Worm (Caenorhabditis elegans) whole organism, late embryonic: ENCODE measurements around the gene R31.2.

Experiments used
- ahr-1 ChIP-seq: sonication (generic microtip); optimal IDR thresholded peaks from 2 replicates; lab custom pipeline; 2016; ENCODE audit warnings: missing genetic modification characterization, missing compliant biosample characterization
- ama-1 ChIP-seq: fragments of 150-350 bp; optimal IDR thresholded peaks from 2 replicates; lab custom pipeline; 2014
- ceh-18 ChIP-seq: sonication (generic microtip); optimal IDR thresholded peaks from 2 replicates; lab custom pipeline; 2016; ENCODE audit warnings: missing genetic modification characterization, missing compliant biosample characterization
- ceh-19 ChIP-seq: fragments of 200-800 bp; sonication (Bioruptor generic); optimal IDR thresholded peaks from 2 replicates; lab custom pipeline; 2018; ENCODE audit warnings: mild to moderate bottlenecking, missing genetic modification characterization, missing compliant biosample characterization
- ceh-24 ChIP-seq: sonication (generic microtip); optimal IDR thresholded peaks from 2 replicates; lab custom pipeline; 2016; ENCODE audit warnings: mild to moderate bottlenecking, missing genetic modification characterization, missing compliant biosample characterization
- ceh-34 ChIP-seq: sonication (generic microtip); optimal IDR thresholded peaks from 2 replicates; lab custom pipeline; 2016; ENCODE audit warnings: mild to moderate bottlenecking, missing genetic modification characterization, missing compliant biosample characterization
- ceh-48 ChIP-seq: sonication (generic microtip); optimal IDR thresholded peaks from 2 replicates; lab custom pipeline; 2016; ENCODE audit warnings: missing genetic modification characterization, inconsistent platforms, missing compliant biosample characterization
- elt-2 ChIP-seq: sonication (generic microtip); optimal IDR thresholded peaks from 2 replicates; lab custom pipeline; 2016; ENCODE audit warnings: missing genetic modification reagents, missing genetic modification characterization, missing compliant biosample characterization
- fax-1 ChIP-seq: sonication (generic microtip); optimal IDR thresholded peaks from 2 replicates; lab custom pipeline; 2016; ENCODE audit warnings: missing genotype, missing genetic modification characterization, missing compliant biosample characterization
- fkh-6 ChIP-seq: sonication (generic microtip); optimal IDR thresholded peaks from 2 replicates; lab custom pipeline; 2016; ENCODE audit warnings: missing genetic modification characterization, missing compliant biosample characterization
- hlh-15 ChIP-seq: sonication (generic microtip); optimal IDR thresholded peaks from 2 replicates; lab custom pipeline; 2016; ENCODE audit warnings: missing genetic modification characterization, missing compliant biosample characterization
- pag-3 ChIP-seq: sonication (generic microtip); optimal IDR thresholded peaks from 2 replicates; lab custom pipeline; 2016; ENCODE audit warnings: missing compliant biosample characterization, missing genetic modification characterization, borderline replicate concordance
- pat-9 ChIP-seq: fragments of 200-800 bp; sonication (Bioruptor generic); optimal IDR thresholded peaks from 2 replicates; lab custom pipeline; 2018; ENCODE audit warnings: mild to moderate bottlenecking, missing genetic modification characterization, moderate library complexity, missing compliant biosample characterization
- pax-1 ChIP-seq: fragments of 150-350 bp; optimal IDR thresholded peaks from 2 replicates; lab custom pipeline; 2014; ENCODE audit warnings: missing biosample characterization, missing genetic modification characterization
- pha-4 ChIP-seq: fragments of 150-350 bp; optimal IDR thresholded peaks from 2 replicates; lab custom pipeline; 2018; ENCODE audit warnings: missing biosample characterization, missing genetic modification reagents, missing genetic modification characterization
- pqm-1 ChIP-seq: sonication (generic microtip); optimal IDR thresholded peaks from 2 replicates; lab custom pipeline; 2016; ENCODE audit warnings: missing genetic modification characterization, missing compliant biosample characterization
- pros-1 ChIP-seq: fragments of 150-350 bp; optimal IDR thresholded peaks from 2 replicates; lab custom pipeline; 2014; ENCODE audit warnings: missing biosample characterization, missing genetic modification reagents, missing genetic modification characterization
- sox-4 ChIP-seq: sonication (generic microtip); optimal IDR thresholded peaks from 2 replicates; lab custom pipeline; 2017; ENCODE audit warnings: mild to moderate bottlenecking, missing genetic modification characterization, inconsistent platforms, missing compliant biosample characterization
- tbx-2 ChIP-seq: sonication (generic microtip); optimal IDR thresholded peaks from 2 replicates; lab custom pipeline; 2016; ENCODE audit warnings: missing genetic modification characterization, missing compliant biosample characterization
- unc-42 ChIP-seq: sonication (generic microtip); optimal IDR thresholded peaks from 2 replicates; lab custom pipeline; 2016; ENCODE audit warnings: missing genotype, missing genetic modification characterization, missing compliant biosample characterization
- unc-55 ChIP-seq: sonication (generic microtip); optimal IDR thresholded peaks from 2 replicates; lab custom pipeline; 2017; ENCODE audit warnings: missing biosample characterization, missing genetic modification reagents, missing genetic modification characterization
- ztf-16 ChIP-seq: sonication (generic microtip); optimal IDR thresholded peaks from 2 replicates; lab custom pipeline; 2017; ENCODE audit warnings: missing genetic modification characterization, missing compliant biosample characterization

Gene R31.2

DNA sequence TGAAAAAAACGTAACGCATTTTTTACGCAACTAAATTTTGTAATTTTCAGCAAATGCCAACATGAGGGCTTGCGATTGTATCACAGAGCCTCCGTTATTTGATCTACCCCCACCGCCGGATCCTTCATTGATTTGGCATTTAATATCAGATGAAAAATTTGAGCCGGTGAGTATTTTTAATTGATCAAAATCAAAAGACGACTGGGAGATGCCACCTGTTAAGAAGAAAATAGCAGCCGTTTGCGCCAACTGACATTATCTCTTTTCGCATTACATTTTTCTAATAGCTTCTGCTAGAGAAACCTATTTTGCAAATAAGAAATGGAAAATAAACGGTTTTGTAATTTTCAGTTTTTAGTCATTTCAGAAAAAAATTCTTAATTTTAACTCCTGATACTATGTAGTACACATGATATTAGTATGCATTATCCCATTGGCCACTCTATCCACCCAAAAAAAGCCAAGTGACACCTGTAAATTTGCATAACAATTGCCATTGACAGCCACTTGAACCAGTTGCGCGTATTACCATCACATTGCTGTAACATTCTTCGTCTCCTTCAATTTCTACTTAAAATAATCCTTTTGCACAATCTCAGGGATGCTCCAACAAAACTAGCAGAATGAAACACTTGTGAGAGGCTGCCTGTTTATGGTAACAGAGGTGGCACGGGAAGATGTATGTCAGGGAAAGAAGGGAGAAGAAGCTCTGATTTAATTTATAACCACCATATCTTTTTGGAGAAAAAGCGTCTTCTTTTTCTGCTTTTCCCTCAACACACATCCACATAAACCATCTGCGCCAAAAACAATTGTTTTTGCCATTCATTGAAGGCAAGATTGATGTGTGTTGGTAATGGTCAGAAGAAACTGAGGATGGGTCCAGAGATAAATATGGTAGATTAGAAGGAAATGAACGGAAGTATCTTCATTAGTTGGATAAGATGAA, 41.2 kb downstream of the R31.2 start, which contains the start of gene F58H1.5:
Gene F58H1.5 (plus strand): TSS at position 51 of the 949 bp plus-strand sequence.
- TF ChIP-seq unc-42 (tag; lab: Kevin White, UChicago), result peak; percentile 87
- TF ChIP-seq ceh-48 (tag; lab: Kevin White, UChicago), result no peak

DNA sequence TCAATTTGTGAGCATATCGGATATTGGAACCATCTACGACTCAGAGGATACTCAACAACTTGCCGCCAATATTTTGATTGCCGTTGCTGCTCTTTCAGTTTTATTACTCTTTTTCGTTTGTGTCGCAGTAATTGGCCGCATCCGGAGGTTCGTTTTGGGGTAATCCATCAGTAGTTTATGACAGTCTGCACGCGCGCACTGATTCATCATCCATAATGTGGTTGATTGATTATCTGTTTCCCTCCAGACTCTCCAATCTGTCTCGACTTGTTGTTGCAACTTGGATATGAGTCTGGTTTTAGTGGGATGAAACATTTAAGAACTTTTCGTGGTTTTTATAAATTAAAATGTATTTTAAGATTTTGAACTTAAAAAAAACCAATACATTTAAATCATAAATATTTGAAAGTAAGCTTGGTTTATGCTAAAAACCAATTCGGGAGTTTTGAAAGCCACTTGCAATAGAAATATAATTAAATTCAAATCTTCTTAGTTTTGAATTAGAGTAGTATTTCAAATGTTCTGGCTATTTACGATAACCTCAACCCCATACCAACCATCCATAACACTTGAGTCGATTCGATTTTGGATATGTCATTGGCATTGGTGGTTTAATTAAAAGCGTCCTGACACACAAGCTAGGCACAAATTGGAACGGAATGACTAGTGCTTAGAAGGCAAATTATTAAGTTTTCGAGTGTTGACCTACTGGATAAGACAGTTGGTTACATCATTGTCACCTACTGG, 42.9 kb downstream of the R31.2 start:
- no peak for TF ChIP-seq sox-4 (tag; lab: Kevin White, UChicago)
- TF ChIP-seq unc-55 (GFP tag; lab: Kevin White, UChicago), result peak; percentile 68
- no peak for TF ChIP-seq ceh-24 (tag; lab: Kevin White, UChicago)
- TF ChIP-seq pag-3, result no peak
- no peak for TF ChIP-seq ceh-19 (GFP tag; lab: Kevin White, UChicago)

- TF ChIP-seq unc-42 (tag; lab: Kevin White, UChicago), result peak; percentile 63
- no peak for TF ChIP-seq tbx-2 (tag; lab: Kevin White, UChicago)
Measured at ce11 chrV:11960831-11961190, 43.4 kb downstream of the R31.2 start.

DNA sequence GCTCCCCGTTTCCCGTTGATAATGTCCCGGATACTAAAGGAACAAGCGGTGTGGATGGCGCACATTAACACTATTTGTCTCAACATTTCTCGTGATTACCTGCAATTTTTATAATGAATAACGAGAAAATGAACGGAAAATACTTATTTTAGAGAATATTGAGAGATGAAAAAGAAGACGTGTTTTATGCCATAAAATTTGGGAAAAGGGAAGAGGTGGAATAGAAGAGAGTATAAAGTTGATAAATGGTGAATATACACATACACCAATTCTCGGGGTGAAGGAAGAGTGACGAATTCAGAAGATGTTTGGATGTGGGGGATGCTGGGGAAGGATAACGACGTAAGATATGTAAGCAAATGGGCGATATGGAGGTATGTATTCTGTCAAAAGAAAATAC, 47.4 kb downstream of the R31.2 start, which contains the start of gene F58H1.7:
Gene F58H1.7 (minus strand): TSS at position 101 of the 400 bp plus-strand sequence.
- TF ChIP-seq ceh-18 (tag; lab: Kevin White, UChicago) (no peak), fax-1 (tag; lab: Kevin White, UChicago) (no peak), ztf-16 (tag; lab: Kevin White, UChicago) (no peak), pqm-1 (tag; lab: Kevin White, UChicago) (no peak), ama-1 (lab: Kevin White, UChicago) (no peak), elt-2 (tag; lab: Kevin White, UChicago) (no peak), ceh-24 (tag; lab: Kevin White, UChicago) (no peak), ahr-1 (tag; lab: Kevin White, UChicago) (no peak), ceh-34 (tag; lab: Kevin White, UChicago) (no peak), pha-4 (tag; lab: Kevin White, UChicago) (no peak), pros-1 (tag; lab: Kevin White, UChicago) (no peak), pax-1 (tag; lab: Kevin White, UChicago) (no peak), hlh-15 (tag; lab: Kevin White, UChicago) (no peak), pag-3 (no peak), pat-9 (tag; lab: Kevin White, UChicago) (no peak), fkh-6 (tag; lab: Kevin White, UChicago) (no peak)
